Fruit fly (Drosophila melanogaster): ENCODE data around the gene MED14.

DNA sequence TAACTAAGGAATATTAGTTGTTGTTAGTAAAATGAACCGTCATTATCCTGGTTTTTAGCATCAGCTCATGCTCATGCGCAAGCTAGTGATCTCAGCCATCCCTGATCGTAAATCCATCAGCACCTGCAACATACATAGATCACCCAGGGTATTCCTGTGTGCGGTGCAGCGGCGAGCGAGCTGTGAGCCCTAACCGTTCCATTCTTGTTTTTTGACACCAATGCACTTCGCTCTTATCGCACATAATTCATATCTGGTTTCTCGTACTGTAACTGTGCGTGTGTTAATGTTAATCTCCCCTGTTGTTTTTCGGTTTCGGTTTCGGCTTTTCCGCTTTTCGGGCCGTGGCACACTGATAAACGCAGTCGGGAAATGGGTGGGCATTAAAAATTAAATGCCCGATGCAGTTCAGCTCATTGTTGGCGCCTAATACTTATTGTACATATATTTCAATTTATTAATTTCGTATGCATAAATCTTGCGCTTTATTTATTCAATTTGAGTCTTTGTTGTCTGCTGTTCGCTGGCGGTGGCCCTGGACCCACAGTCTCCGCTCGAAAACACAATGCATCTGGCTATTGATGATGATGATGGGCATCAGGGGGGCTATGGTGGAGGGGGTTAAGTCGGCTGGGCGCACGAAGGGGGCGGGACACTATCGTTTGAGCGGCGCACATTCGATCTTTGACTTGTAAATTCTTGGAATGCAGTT, 31.3 kb downstream of the MED14 start:
- TF ChIP-seq Mio (GFP tag; optimal IDR thresholded peaks at IDR 0.05), result no peak
- no peak for TF ChIP-seq ey (GFP tag; optimal IDR thresholded peaks at IDR 0.05)
- TF ChIP-seq jim (GFP tag; optimal IDR thresholded peaks at IDR 0.05), result no peak
- no peak for TF ChIP-seq CG32264 (GFP tag; optimal IDR thresholded peaks at IDR 0.05)
- no peak for TF ChIP-seq sv (GFP tag; optimal IDR thresholded peaks at IDR 0.05)
- TF ChIP-seq h (GFP tag; optimal IDR thresholded peaks at IDR 0.05), result no peak
- TF ChIP-seq Dfd (GFP tag; optimal IDR thresholded peaks at IDR 0.05), result no peak
- no peak for TF ChIP-seq Hr78 (GFP tag; optimal IDR thresholded peaks at IDR 0.05)
- TF ChIP-seq fru (GFP tag; optimal IDR thresholded peaks at IDR 0.05), result no peak
- TF ChIP-seq Sp1 (GFP tag; optimal IDR thresholded peaks at IDR 0.05), result no peak
- TF ChIP-seq sage (GFP tag; optimal IDR thresholded peaks at IDR 0.05), result no peak
